Fruit fly (Drosophila melanogaster) whole organism, adult: ENCODE measurements around the gene CG5342.

Experiments
- CG11617 ChIP-seq: fragments of 200-800 bp; sonication (Bioruptor generic); optimal IDR thresholded peaks from 2 replicates; lab custom pipeline; 2017; ENCODE audit warnings: mild to moderate bottlenecking, missing biosample characterization, missing genetic modification reagents, missing genetic modification characterization
- CG12768 ChIP-seq: fragments of 200-800 bp; sonication (Bioruptor generic); optimal IDR thresholded peaks from 2 replicates; lab custom pipeline; 2017; ENCODE audit warnings: missing biosample characterization, missing genetic modification characterization, mild to moderate bottlenecking, moderate library complexity, missing genetic modification reagents
- CG14711 ChIP-seq: fragments of 200-800 bp; sonication (Bioruptor generic); optimal IDR thresholded peaks from 2 replicates; lab custom pipeline; 2018; ENCODE audit warnings: missing biosample characterization, mild to moderate bottlenecking, missing genetic modification characterization, moderate library complexity
- CG1620 ChIP-seq: fragments of 200-800 bp; sonication (Bioruptor generic); optimal IDR thresholded peaks from 2 replicates; lab custom pipeline; 2016; ENCODE audit warnings: missing biosample characterization, missing genetic modification characterization
- CG33017 ChIP-seq: fragments of 200-800 bp; sonication (Bioruptor generic); optimal IDR thresholded peaks from 2 replicates; lab custom pipeline; 2018; ENCODE audit warnings: missing biosample characterization, mild to moderate bottlenecking, missing genetic modification characterization, moderate library complexity
- CG5204 ChIP-seq: fragments of 200-800 bp; sonication (Bioruptor generic); optimal IDR thresholded peaks from 2 replicates; lab custom pipeline; 2016; ENCODE audit warnings: missing biosample characterization, missing genetic modification characterization
- CG7045 ChIP-seq: fragments of 200-800 bp; sonication (Bioruptor generic); optimal IDR thresholded peaks from 2 replicates; lab custom pipeline; 2017; ENCODE audit warnings: missing biosample characterization, mild to moderate bottlenecking, missing genetic modification characterization
- CG7101 ChIP-seq: fragments of 200-800 bp; sonication (Bioruptor generic); optimal IDR thresholded peaks from 2 replicates; lab custom pipeline; 2018; ENCODE audit warnings: missing biosample characterization, mild to moderate bottlenecking, missing genetic modification characterization, moderate library complexity
- Clk ChIP-seq: fragments of 200-800 bp; sonication (Bioruptor generic); optimal IDR thresholded peaks from 2 replicates; lab custom pipeline; 2017; ENCODE audit warnings: missing biosample characterization, missing genetic modification characterization
- Crg-1 ChIP-seq: fragments of 200-800 bp; sonication (Bioruptor generic); optimal IDR thresholded peaks from 2 replicates; lab custom pipeline; 2016; ENCODE audit warnings: missing biosample characterization, missing genetic modification characterization
- Hr96 ChIP-seq: fragments of 200-800 bp; sonication (Bioruptor generic); optimal IDR thresholded peaks from 2 replicates; lab custom pipeline; 2016; ENCODE audit warnings: missing biosample characterization, missing genetic modification characterization
- Mnt ChIP-seq: fragments of 200-800 bp; sonication (Bioruptor generic); optimal IDR thresholded peaks from 2 replicates; lab custom pipeline; 2016; ENCODE audit warnings: missing biosample characterization, mild to moderate bottlenecking, missing genetic modification characterization
- bab1 ChIP-seq: fragments of 200-800 bp; sonication (Bioruptor generic); optimal IDR thresholded peaks from 3 replicates; lab custom pipeline; 2019; ENCODE audit warnings: missing biosample characterization, mild to moderate bottlenecking, missing genetic modification characterization, moderate library complexity
- cic ChIP-seq: fragments of 200-800 bp; sonication (Bioruptor generic); optimal IDR thresholded peaks from 2 replicates; lab custom pipeline; 2017; ENCODE audit warnings: missing biosample characterization, mild to moderate bottlenecking, missing genetic modification characterization, moderate library complexity
- cnc ChIP-seq, 2 experiments: fragments of >200 bp; optimal IDR thresholded peaks; 2 replicates each; lab custom pipeline; 2017
- kay ChIP-seq: fragments of 200-800 bp; sonication (Bioruptor generic); peaks from one replicate; lab custom pipeline; 2016; ENCODE audit warnings: missing biosample characterization, missing genetic modification characterization, borderline replicate concordance
- ovo ChIP-seq: fragments of 200-800 bp; sonication (Bioruptor generic); optimal IDR thresholded peaks from 2 replicates; lab custom pipeline; 2016; ENCODE audit warnings: missing biosample characterization, missing genetic modification characterization
- pad ChIP-seq: fragments of 200-800 bp; sonication (Bioruptor generic); optimal IDR thresholded peaks from 3 replicates; lab custom pipeline; 2017; ENCODE audit warnings: missing biosample characterization, missing genetic modification characterization, mild to moderate bottlenecking, moderate library complexity, missing genetic modification reagents
- tj ChIP-seq: fragments of 200-800 bp; sonication (Bioruptor generic); optimal IDR thresholded peaks from 3 replicates; lab custom pipeline; 2017; ENCODE audit warnings: missing biosample characterization, mild to moderate bottlenecking, missing genetic modification characterization, moderate library complexity
- toe ChIP-seq: fragments of 200-800 bp; sonication (Bioruptor generic); optimal IDR thresholded peaks from 2 replicates; lab custom pipeline; 2016; ENCODE audit warnings: missing biosample characterization, missing genetic modification characterization

CG5342 gene

dm6 chr3R:11554982-11555381 is 23.6 kb upstream of the CG5342 start:
- TF ChIP-seq cnc (optimal IDR thresholded peaks at IDR 0.05; lab: Kevin White, UChicago) (no peak), kay (no peak), toe (no peak), Hr96 (no peak), cic (no peak), CG1620 (GFP tag; lab: Kevin White, UChicago) (no peak), Mnt (no peak), CG5204 (no peak), pad (GFP tag; lab: Kevin White, UChicago) (no peak), CG11617 (GFP tag; lab: Kevin White, UChicago) (no peak)

dm6 chr3R:11557492-11557965 is 21.1 kb upstream of the CG5342 start, which contains the start of gene CG10898:
TSS of gene CG10898 (plus strand) at chr3R:11557776.
- TF ChIP-seq CG5204 (peak; percentile 71), CG11617 (GFP tag; lab: Kevin White, UChicago) (peak; percentile 68), CG7101 (tag; lab: Kevin White, UChicago) (peak; percentile 68), bab1 (GFP tag; lab: Kevin White, UChicago) (peak; percentile 90), Mnt (peak; percentile 51), CG12768 (GFP tag; lab: Kevin White, UChicago) (peak; percentile 48), CG14711 (tag; lab: Kevin White, UChicago) (peak; percentile 72), CG7045 (GFP tag; lab: Kevin White, UChicago) (peak; percentile 76), CG1620 (GFP tag; lab: Kevin White, UChicago) (peak; percentile 79), Hr96 (peak; percentile 78), CG33017 (tag; lab: Kevin White, UChicago) (peak; percentile 51), Crg-1 (GFP tag; lab: Kevin White, UChicago) (peak; percentile 38), Clk (GFP tag; lab: Kevin White, UChicago) (peak; percentile 60), tj (GFP tag; lab: Kevin White, UChicago) (peak; percentile 31), ovo (GFP tag; lab: Kevin White, UChicago) (peak; percentile 43), cnc (optimal IDR thresholded peaks at IDR 0.05; lab: Kevin White, UChicago) (no peak), toe (peak; percentile 82), kay (no peak), pad (GFP tag; lab: Kevin White, UChicago) (peak; percentile 29), cic (peak; percentile 11)

dm6 chr3R:11561648-11562047 is 17.0 kb upstream of the CG5342 start:
- TF ChIP-seq cnc (optimal IDR thresholded peaks at IDR 0.05; lab: Kevin White, UChicago) (no peak), kay (peak; percentile 81)

- TF ChIP-seq pad (GFP tag; lab: Kevin White, UChicago), result peak; percentile 90
- TF ChIP-seq ovo (GFP tag; lab: Kevin White, UChicago), result peak; percentile 76
- peak; percentile 88 for TF ChIP-seq CG7045 (GFP tag; lab: Kevin White, UChicago)
- TF ChIP-seq Mnt, result peak; percentile 89
- TF ChIP-seq CG14711 (tag; lab: Kevin White, UChicago), result peak; percentile 89
- peak; percentile 99 for TF ChIP-seq tj (GFP tag; lab: Kevin White, UChicago)
- TF ChIP-seq CG1620 (GFP tag; lab: Kevin White, UChicago), result peak; percentile 89
- TF ChIP-seq cic, result peak; percentile 86
- TF ChIP-seq CG12768 (GFP tag; lab: Kevin White, UChicago), result peak; percentile 98
- TF ChIP-seq toe, result peak; percentile 94
- TF ChIP-seq Clk (GFP tag; lab: Kevin White, UChicago), result peak; percentile 89
- peak; percentile 97 for TF ChIP-seq kay
- TF ChIP-seq CG33017 (tag; lab: Kevin White, UChicago), result peak; percentile 95
- TF ChIP-seq cnc (optimal IDR thresholded peaks at IDR 0.05; lab: Kevin White, UChicago), result no peak
- TF ChIP-seq CG7101 (tag; lab: Kevin White, UChicago), result peak; percentile 95
- TF ChIP-seq CG5204, result peak; percentile 91
- TF ChIP-seq bab1 (GFP tag; lab: Kevin White, UChicago), result peak; percentile 98
- TF ChIP-seq Hr96, result peak; percentile 97
- TF ChIP-seq Crg-1 (GFP tag; lab: Kevin White, UChicago), result peak; percentile 91
- TF ChIP-seq CG11617 (GFP tag; lab: Kevin White, UChicago), result peak; percentile 92
Measured at dm6 chr3R:11562326-11563109, 16.1 kb upstream of the CG5342 start.

dm6 chr3R:11563147-11563546 is 15.5 kb upstream of the CG5342 start:
- no peak for TF ChIP-seq CG7101 (tag; lab: Kevin White, UChicago)
- TF ChIP-seq CG12768 (GFP tag; lab: Kevin White, UChicago), result peak; percentile 32

dm6 chr3R:11564792-11565402 is 13.7 kb upstream of the CG5342 start:
- TF ChIP-seq CG5204, result no peak
- TF ChIP-seq Mnt, result no peak
- TF ChIP-seq CG33017 (tag; lab: Kevin White, UChicago), result no peak
- peak; percentile 24 for TF ChIP-seq pad (GFP tag; lab: Kevin White, UChicago)
- no peak for TF ChIP-seq CG7045 (GFP tag; lab: Kevin White, UChicago)
- TF ChIP-seq Crg-1 (GFP tag; lab: Kevin White, UChicago), result no peak
- no peak for TF ChIP-seq CG7101 (tag; lab: Kevin White, UChicago)
- no peak for TF ChIP-seq ovo (GFP tag; lab: Kevin White, UChicago)
- no peak for TF ChIP-seq CG14711 (tag; lab: Kevin White, UChicago)
- TF ChIP-seq CG11617 (GFP tag; lab: Kevin White, UChicago), result no peak
- peak; percentile 90 for TF ChIP-seq kay
- no peak for TF ChIP-seq bab1 (GFP tag; lab: Kevin White, UChicago)
- TF ChIP-seq toe, result no peak
- TF ChIP-seq cnc (optimal IDR thresholded peaks at IDR 0.05; lab: Kevin White, UChicago), result no peak
- TF ChIP-seq tj (GFP tag; lab: Kevin White, UChicago), result peak; percentile 55
- TF ChIP-seq Clk (GFP tag; lab: Kevin White, UChicago), result no peak
- no peak for TF ChIP-seq Hr96
- TF ChIP-seq CG1620 (GFP tag; lab: Kevin White, UChicago), result no peak
- TF ChIP-seq cic, result peak; percentile 19
- no peak for TF ChIP-seq CG12768 (GFP tag; lab: Kevin White, UChicago)
